Worm (Caenorhabditis elegans) whole organism, early embryonic: ENCODE data around the gene T28C6.10.
"Not testable (repeated sequence)": the region's sequence is repeated elsewhere in the genome, so short reads cannot be mapped to it uniquely, and the experiment has no call there.

ENCODE experiments used
- B0310.2 ChIP-seq: sonication (generic microtip); optimal IDR thresholded peaks from 2 replicates; lab custom pipeline; 2016; ENCODE audit warnings: mild to moderate bottlenecking, missing genetic modification characterization, missing compliant biosample characterization
- F13C5.2 ChIP-seq: sonication (generic microtip); optimal IDR thresholded peaks from 2 replicates; lab custom pipeline; 2017; ENCODE audit warnings: mild to moderate bottlenecking, missing genetic modification characterization, inconsistent platforms, missing compliant biosample characterization
- aly-1 ChIP-seq: sonication (generic microtip); optimal IDR thresholded peaks from 2 replicates; lab custom pipeline; 2016; ENCODE audit warnings: missing genetic modification characterization, missing compliant biosample characterization
- ama-1 ChIP-seq: fragments of 150-350 bp; optimal IDR thresholded peaks from 2 replicates; lab custom pipeline; 2014
- ceh-13 ChIP-seq: fragments of 200-800 bp; sonication (Bioruptor generic); optimal IDR thresholded peaks from 2 replicates; lab custom pipeline; 2018; ENCODE audit warnings: mild to moderate bottlenecking, missing genetic modification characterization, missing compliant biosample characterization
- ceh-36 ChIP-seq: sonication (generic microtip); optimal IDR thresholded peaks from 2 replicates; lab custom pipeline; 2016; ENCODE audit warnings: missing genetic modification characterization, inconsistent platforms, missing compliant biosample characterization
- ets-7 ChIP-seq: sonication (generic microtip); optimal IDR thresholded peaks from 2 replicates; lab custom pipeline; 2016; ENCODE audit warnings: missing genotype, missing genetic modification characterization, missing compliant biosample characterization
- flt-1 ChIP-seq: fragments of 200-800 bp; sonication (Bioruptor generic); IDR thresholded peaks from 2 replicates; pipeline ENCODE4 v1.3.6; 2022; ENCODE audit warnings: missing genetic modification characterization, missing compliant biosample characterization
- hmbx-1 ChIP-seq: sonication (generic microtip); optimal IDR thresholded peaks from 2 replicates; lab custom pipeline; 2016; ENCODE audit warnings: mild to moderate bottlenecking, missing genetic modification characterization, missing compliant biosample characterization
- hmg-4 ChIP-seq: fragments of 200-800 bp; sonication (Bioruptor generic); optimal IDR thresholded peaks from 2 replicates; lab custom pipeline; 2018; ENCODE audit warnings: mild to moderate bottlenecking, missing genetic modification characterization, missing compliant biosample characterization
- hnd-1 ChIP-seq: sonication (generic microtip); optimal IDR thresholded peaks from 2 replicates; lab custom pipeline; 2016; ENCODE audit warnings: missing genetic modification characterization, missing compliant biosample characterization
- pes-1 ChIP-seq: fragments of 200-800 bp; sonication (Bioruptor generic); IDR thresholded peaks from 2 replicates; pipeline ENCODE4 v1.3.6; 2022; ENCODE audit warnings: missing genetic modification reagents, missing genetic modification characterization, missing compliant biosample characterization
- scrt-1 ChIP-seq: fragments of 200-800 bp; sonication (Bioruptor generic); IDR thresholded peaks from 2 replicates; pipeline ENCODE4 v1.3.6; 2022; ENCODE audit warnings: missing genetic modification characterization, missing compliant biosample characterization
- sea-1 ChIP-seq: fragments of 200-800 bp; sonication (Bioruptor generic); conservative IDR thresholded peaks from 2 replicates; pipeline ENCODE4 v1.3.6; 2022; ENCODE audit warnings: missing genetic modification characterization, missing compliant biosample characterization
- tbx-11 ChIP-seq: fragments of 200-800 bp; sonication (Bioruptor generic); IDR thresholded peaks from 2 replicates; pipeline ENCODE4 v1.3.6; 2022; ENCODE audit warnings: missing genetic modification characterization, missing compliant biosample characterization
- tbx-37 ChIP-seq: fragments of 200-800 bp; sonication (Bioruptor generic); conservative IDR thresholded peaks from 2 replicates; pipeline ENCODE4 v1.3.6; 2022; ENCODE audit warnings: missing genetic modification reagents, missing genetic modification characterization, missing compliant biosample characterization
- tra-4 ChIP-seq: sonication (generic microtip); optimal IDR thresholded peaks from 2 replicates; lab custom pipeline; 2017; ENCODE audit warnings: missing genetic modification characterization, missing compliant biosample characterization

Gene T28C6.10

ce11 chrIV:8788048-8788447 lies 29.7 kb upstream of the T28C6.10 start, which contains the start of gene C33D9.10:
TSS of gene C33D9.10 (minus strand) at chrIV:8788148.
- TF ChIP-seq tbx-11 (GFP tag; lab: Robert Waterston, UW); tra-4 (tag; lab: Kevin White, UChicago); aly-1 (tag; lab: Kevin White, UChicago): not testable (repeated sequence)

ce11 chrIV:8790144-8790543 lies 27.6 kb upstream of the T28C6.10 start, which contains the start of gene sru-35:
TSS of gene sru-35 (minus strand) at chrIV:8790244.
- TF ChIP-seq hmbx-1 (tag; lab: Kevin White, UChicago) (no peak), tbx-37 (no peak), tra-4 (tag; lab: Kevin White, UChicago) (no peak), hmg-4 (GFP tag; lab: Kevin White, UChicago) (no peak), aly-1 (tag; lab: Kevin White, UChicago) (no peak), sea-1 (GFP tag; lab: Robert Waterston, UW) (no peak), scrt-1 (GFP tag; lab: Robert Waterston, UW) (no peak), tbx-11 (GFP tag; lab: Robert Waterston, UW) (no peak), ceh-13 (GFP tag; lab: Kevin White, UChicago) (no peak), hnd-1 (tag; lab: Kevin White, UChicago) (no peak), B0310.2 (tag; lab: Kevin White, UChicago) (no peak), pes-1 (GFP tag; lab: Robert Waterston, UW) (no peak), ets-7 (no peak), F13C5.2 (no peak), ama-1 (lab: Kevin White, UChicago) (no peak), flt-1 (no peak), ceh-36 (tag; lab: Kevin White, UChicago) (no peak)

- TF ChIP-seq tbx-37 = no peak
- no peak for TF ChIP-seq tra-4 (tag; lab: Kevin White, UChicago)
- TF ChIP-seq hmg-4 (GFP tag; lab: Kevin White, UChicago) = no peak
These were observed 24.9 kb upstream of the T28C6.10 start, which contains the start of gene C33D9.3 for ce11 chrIV:8792808-8793207. TSS of gene C33D9.3 (minus strand) at chrIV:8792908.

ce11 chrIV:8793223-8793622 lies 24.5 kb upstream of the T28C6.10 start:
- TF ChIP-seq F13C5.2 = no peak
- TF ChIP-seq tbx-37 = no peak
- no peak for TF ChIP-seq scrt-1 (GFP tag; lab: Robert Waterston, UW)
- no peak for TF ChIP-seq tra-4 (tag; lab: Kevin White, UChicago)
- no peak for TF ChIP-seq ets-7
- no peak for TF ChIP-seq sea-1 (GFP tag; lab: Robert Waterston, UW)
- no peak for TF ChIP-seq pes-1 (GFP tag; lab: Robert Waterston, UW)
- no peak for TF ChIP-seq tbx-11 (GFP tag; lab: Robert Waterston, UW)
- no peak for TF ChIP-seq flt-1
- TF ChIP-seq ceh-36 (tag; lab: Kevin White, UChicago) = no peak
- no peak for TF ChIP-seq hmg-4 (GFP tag; lab: Kevin White, UChicago)
- TF ChIP-seq ama-1 (lab: Kevin White, UChicago) = no peak
- no peak for TF ChIP-seq hmbx-1 (tag; lab: Kevin White, UChicago)

- no peak for TF ChIP-seq pes-1 (GFP tag; lab: Robert Waterston, UW)
- no peak for TF ChIP-seq ets-7
- TF ChIP-seq ceh-36 (tag; lab: Kevin White, UChicago) = no peak
- no peak for TF ChIP-seq B0310.2 (tag; lab: Kevin White, UChicago)
- no peak for TF ChIP-seq tra-4 (tag; lab: Kevin White, UChicago)
- TF ChIP-seq tbx-37 = no peak
- TF ChIP-seq ama-1 (lab: Kevin White, UChicago) = no peak
- TF ChIP-seq flt-1 = no peak
- no peak for TF ChIP-seq tbx-11 (GFP tag; lab: Robert Waterston, UW)
- no peak for TF ChIP-seq hnd-1 (tag; lab: Kevin White, UChicago)
- no peak for TF ChIP-seq ceh-13 (GFP tag; lab: Kevin White, UChicago)
- no peak for TF ChIP-seq aly-1 (tag; lab: Kevin White, UChicago)
- TF ChIP-seq F13C5.2 = no peak
- no peak for TF ChIP-seq scrt-1 (GFP tag; lab: Robert Waterston, UW)
- no peak for TF ChIP-seq sea-1 (GFP tag; lab: Robert Waterston, UW)
- TF ChIP-seq hmg-4 (GFP tag; lab: Kevin White, UChicago) = no peak
- no peak for TF ChIP-seq hmbx-1 (tag; lab: Kevin White, UChicago)
These were observed 22.7 kb upstream of the T28C6.10 start for ce11 chrIV:8794895-8795665.

- TF ChIP-seq tbx-37 = no peak
- no peak for TF ChIP-seq scrt-1 (GFP tag; lab: Robert Waterston, UW)
- TF ChIP-seq hnd-1 (tag; lab: Kevin White, UChicago) = no peak
These were observed 21.5 kb upstream of the T28C6.10 start for ce11 chrIV:8796246-8796645.

ce11 chrIV:8798255-8798654 lies 19.5 kb upstream of the T28C6.10 start, which contains the start of gene clec-182:
TSS of gene clec-182 (minus strand) at chrIV:8798355.
- TF ChIP-seq tra-4 (tag; lab: Kevin White, UChicago) (no peak), ama-1 (lab: Kevin White, UChicago) (no peak), tbx-37 (no peak), ceh-13 (GFP tag; lab: Kevin White, UChicago) (no peak)

- TF ChIP-seq B0310.2 (tag; lab: Kevin White, UChicago) = no peak
- TF ChIP-seq tbx-37 = no peak
- TF ChIP-seq ceh-13 (GFP tag; lab: Kevin White, UChicago) = no peak
- TF ChIP-seq aly-1 (tag; lab: Kevin White, UChicago) = no peak
- TF ChIP-seq hnd-1 (tag; lab: Kevin White, UChicago) = no peak
- TF ChIP-seq hmbx-1 (tag; lab: Kevin White, UChicago) = no peak
These were observed 10.4 kb upstream of the T28C6.10 start for ce11 chrIV:8807327-8807726.
